Fruit fly (Drosophila melanogaster): ENCODE measurements around the gene CG10005.

DNA sequence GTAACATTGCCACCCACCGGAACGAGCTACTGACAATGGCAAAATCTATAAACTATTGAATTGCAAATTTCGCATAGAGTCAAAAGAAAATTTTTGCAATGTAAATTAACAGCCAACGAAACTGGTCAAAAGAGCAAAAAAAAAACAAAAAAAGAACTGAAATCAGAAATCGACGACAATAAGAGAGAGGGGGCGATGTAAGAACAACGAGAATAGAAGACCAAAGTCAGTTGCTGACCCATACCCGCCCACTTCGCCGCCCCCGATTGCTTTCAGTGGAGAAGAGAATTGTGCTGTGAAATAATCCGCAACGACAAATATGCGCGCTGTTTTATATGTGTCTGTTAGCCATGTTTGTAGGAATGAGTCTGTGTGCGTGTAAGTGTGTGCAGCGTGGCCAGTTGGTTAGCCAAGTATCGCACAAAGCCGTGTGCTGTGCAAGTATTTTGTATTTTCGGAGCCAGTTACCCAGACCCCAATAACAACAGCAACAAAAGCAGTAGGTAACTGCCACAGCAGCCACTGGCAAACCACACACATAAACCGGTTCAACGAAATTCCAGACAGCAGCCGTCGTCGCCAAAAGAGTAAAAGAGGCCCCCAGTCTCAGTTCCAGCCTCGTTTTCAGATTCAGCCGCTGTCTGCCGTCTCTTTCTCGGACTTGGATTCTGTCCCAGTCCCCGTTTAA is 39.4 kb downstream of the CG10005 start:
- no peak for TF ChIP-seq Blimp-1 (GFP tag; optimal IDR thresholded peaks at IDR 0.05)
- peak; percentile 16 for TF ChIP-seq CG4318 (GFP tag; optimal IDR thresholded peaks at IDR 0.05)
- peak; percentile 57 for TF ChIP-seq CG15336 (GFP tag; IDR thresholded peaks at IDR 0.05)
- peak; percentile 63 for TF ChIP-seq Sox14 (GFP tag; optimal IDR thresholded peaks at IDR 0.05)
